Worm (Caenorhabditis elegans) whole organism, L1 larva: ENCODE data around the gene srv-24.
A peak's percentile ranks its signal among the peaks of the same experiment; 100 is the strongest.

ENCODE experiments used
- C34B4.2 ChIP-seq: sonication (generic microtip); optimal IDR thresholded peaks from 2 replicates; lab custom pipeline; 2017; ENCODE audit warnings: mild to moderate bottlenecking, missing genetic modification characterization, missing compliant biosample characterization
- blmp-1 ChIP-seq: fragments of 150-350 bp; optimal IDR thresholded peaks from 2 replicates; lab custom pipeline; 2014; ENCODE audit warnings: missing biosample characterization, missing genetic modification characterization
- ceh-63 ChIP-seq: fragments of 200-800 bp; sonication (Bioruptor generic); optimal IDR thresholded peaks from 2 replicates; lab custom pipeline; 2018; ENCODE audit warnings: mild to moderate bottlenecking, missing genetic modification characterization, missing compliant biosample characterization
- ceh-8 ChIP-seq: fragments of 200-800 bp; sonication (Bioruptor generic); optimal IDR thresholded peaks from 2 replicates; lab custom pipeline; 2018; ENCODE audit warnings: mild to moderate bottlenecking, missing genetic modification characterization, moderate library complexity, missing compliant biosample characterization
- ceh-82 ChIP-seq, 3 experiments: fragments of 150-350 bp in 1 of 3; sonication (generic microtip) in 2 of 3; optimal IDR thresholded peaks; 2 replicates each; lab custom pipeline; 2014 to 2017; ENCODE audit warnings: missing biosample characterization in 3 of 3, missing genetic modification characterization in 3 of 3
- ceh-90 ChIP-seq: sonication (generic microtip); optimal IDR thresholded peaks from 2 replicates; lab custom pipeline; 2016; ENCODE audit warnings: missing genetic modification characterization, missing compliant biosample characterization
- efl-1 ChIP-seq, 4 experiments: fragments of 150-350 bp; optimal IDR thresholded peaks in 3 of 4; peaks in 1 of 4; 1 replicate in 1 of 4; 2 replicates in 3 of 4; lab custom pipeline; 2014; ENCODE audit warnings: missing biosample characterization in 2 of 4, missing genetic modification characterization in 2 of 4, missing genetic modification reagents in 2 of 4
- egl-27 ChIP-seq, 2 experiments: fragments of 150-350 bp in 1 of 2; sonication (generic microtip); optimal IDR thresholded peaks; 3 replicates each; lab custom pipeline; 2017 to 2018; ENCODE audit warnings: missing biosample characterization in 2 of 2, missing genetic modification characterization in 2 of 2, missing genetic modification reagents in 2 of 2
- elt-2 ChIP-seq: sonication (generic microtip); optimal IDR thresholded peaks from 2 replicates; lab custom pipeline; 2016; ENCODE audit warnings: missing genetic modification characterization, mild to moderate bottlenecking, inconsistent platforms, missing compliant biosample characterization, missing genetic modification reagents
- elt-3 ChIP-seq, 6 experiments: fragments of 150-350 bp in 1 of 6; sonication (generic microtip); optimal IDR thresholded peaks; 2 replicates each; lab custom pipeline; 2017 to 2018; ENCODE audit warnings: missing biosample characterization in 6 of 6, missing genetic modification characterization in 6 of 6, inconsistent platforms in 1 of 6
- fkh-10 ChIP-seq: sonication (generic microtip); optimal IDR thresholded peaks from 2 replicates; lab custom pipeline; 2017; ENCODE audit warnings: missing biosample characterization, missing genetic modification reagents, missing genetic modification characterization
- fos-1 ChIP-seq: fragments of 150-350 bp; optimal IDR thresholded peaks from 2 replicates; lab custom pipeline; 2014; ENCODE audit warnings: missing biosample characterization, missing genetic modification characterization
- hlh-17 ChIP-seq: fragments of 200-800 bp; sonication (Bioruptor generic); optimal IDR thresholded peaks from 2 replicates; lab custom pipeline; 2018; ENCODE audit warnings: missing genetic modification characterization, mild to moderate bottlenecking, missing compliant biosample characterization, moderate library complexity, borderline replicate concordance
- hpl-2 ChIP-seq: fragments of 150-350 bp; optimal IDR thresholded peaks from 2 replicates; lab custom pipeline; 2014; ENCODE audit warnings: missing biosample characterization, missing genetic modification reagents, missing genetic modification characterization
- jun-1 ChIP-seq: fragments of 150-350 bp; optimal IDR thresholded peaks from 2 replicates; lab custom pipeline; 2014; ENCODE audit warnings: missing biosample characterization, missing genetic modification reagents, missing genetic modification characterization
- lin-35 ChIP-seq, 2 experiments: fragments of 150-350 bp; optimal IDR thresholded peaks; 2 replicates each; lab custom pipeline; 2014; ENCODE audit warnings: missing biosample characterization in 2 of 2, missing genetic modification characterization in 2 of 2, missing genetic modification reagents in 2 of 2
- lsy-2 ChIP-seq, 2 experiments: fragments of 150-350 bp; optimal IDR thresholded peaks; 2 replicates each; lab custom pipeline; 2014; ENCODE audit warnings: missing biosample characterization in 2 of 2, missing genetic modification characterization in 2 of 2
- mab-9 ChIP-seq: fragments of 200-800 bp; sonication (Bioruptor generic); IDR thresholded peaks from 2 replicates; pipeline ENCODE4 v1.3.6; 2022; ENCODE audit warnings: missing genetic modification reagents, missing genetic modification characterization, missing compliant biosample characterization
- mef-2 ChIP-seq: fragments of 150-350 bp; optimal IDR thresholded peaks from 2 replicates; lab custom pipeline; 2014; ENCODE audit warnings: missing biosample characterization, missing genetic modification characterization
- nhr-237 ChIP-seq: fragments of 150-350 bp; optimal IDR thresholded peaks from 2 replicates; lab custom pipeline; 2014; ENCODE audit warnings: missing biosample characterization, missing genetic modification characterization
- nhr-28 ChIP-seq: fragments of 150-350 bp; optimal IDR thresholded peaks from 2 replicates; lab custom pipeline; 2014; ENCODE audit warnings: missing biosample characterization, missing genetic modification characterization
- nhr-71 ChIP-seq: sonication (generic microtip); optimal IDR thresholded peaks from 2 replicates; lab custom pipeline; 2016; ENCODE audit warnings: mild to moderate bottlenecking, missing genetic modification characterization, moderate library complexity, missing compliant biosample characterization
- nhr-76 ChIP-seq: sonication (generic microtip); optimal IDR thresholded peaks from 2 replicates; lab custom pipeline; 2017; ENCODE audit warnings: missing biosample characterization, missing genetic modification characterization
- pax-3 ChIP-seq: fragments of 200-800 bp; sonication (Bioruptor generic); optimal IDR thresholded peaks from 2 replicates; lab custom pipeline; 2018; ENCODE audit warnings: mild to moderate bottlenecking, missing genetic modification characterization, moderate library complexity, missing compliant biosample characterization
- pqm-1 ChIP-seq: sonication (generic microtip); optimal IDR thresholded peaks from 3 replicates; lab custom pipeline; 2017; ENCODE audit warnings: missing biosample characterization, missing genetic modification characterization
- rnt-1 ChIP-seq: sonication (generic microtip); optimal IDR thresholded peaks from 2 replicates; lab custom pipeline; 2016; ENCODE audit warnings: mild to moderate bottlenecking, missing genetic modification characterization, moderate library complexity, missing compliant biosample characterization
- sptf-1 ChIP-seq: fragments of 150-350 bp; optimal IDR thresholded peaks from 2 replicates; lab custom pipeline; 2014; ENCODE audit warnings: missing biosample characterization, missing genetic modification characterization
- tlp-1 ChIP-seq: fragments of 150-350 bp; optimal IDR thresholded peaks from 2 replicates; lab custom pipeline; 2014; ENCODE audit warnings: missing biosample characterization, missing genetic modification characterization
- unc-130 ChIP-seq: fragments of 150-350 bp; optimal IDR thresholded peaks from 2 replicates; lab custom pipeline; 2017; ENCODE audit warnings: missing biosample characterization, missing genetic modification characterization, inconsistent platforms
- xbp-1 ChIP-seq: sonication (generic microtip); optimal IDR thresholded peaks from 2 replicates; lab custom pipeline; 2016; ENCODE audit warnings: missing genetic modification characterization, missing compliant biosample characterization
- zag-1 ChIP-seq: fragments of 150-350 bp; optimal IDR thresholded peaks from 2 replicates; lab custom pipeline; 2014; ENCODE audit warnings: missing biosample characterization, missing genetic modification characterization
- ztf-11 ChIP-seq, 2 experiments: sonication (generic microtip); optimal IDR thresholded peaks; 2 replicates each; lab custom pipeline; 2016 to 2017; ENCODE audit warnings: missing genetic modification characterization in 2 of 2, missing biosample characterization in 1 of 2, missing compliant biosample characterization in 1 of 2

The srv-24 gene

ce11 chrIV:6275671-6276209 lies 14.9 kb downstream of the srv-24 start, which contains the start of the genes aat-4 and T13A10.1:
TSS of gene aat-4 (minus strand) at chrIV:6275721.
TSS of gene T13A10.1 (plus strand) at chrIV:6276081.
- no peak for TF ChIP-seq C34B4.2
- peak; percentile 55 for TF ChIP-seq elt-2
- no peak for TF ChIP-seq hlh-17 (GFP tag; lab: Kevin White, UChicago)
- peak; percentile 39 for TF ChIP-seq tlp-1 (tag; lab: Kevin White, UChicago)
- peak; percentile 65 for TF ChIP-seq pqm-1 (tag; lab: Kevin White, UChicago)
- TF ChIP-seq ceh-8 (GFP tag; lab: Kevin White, UChicago), result no peak
- no peak for TF ChIP-seq ceh-90 (tag; lab: Kevin White, UChicago)
- no peak for TF ChIP-seq elt-3 (tag; optimal IDR thresholded peaks at IDR 0.05; lab: Kevin White, UChicago)

- TF ChIP-seq zag-1 (tag; lab: Kevin White, UChicago) (no peak), unc-130 (no peak), fkh-10 (GFP tag; lab: Kevin White, UChicago) (no peak), ceh-82 (tag; optimal IDR thresholded peaks at IDR 0.05; lab: Kevin White, UChicago) (no peak)
Observed at ce11 chrIV:6271923-6272322, 18.7 kb downstream of the srv-24 start, which contains the start of gene srv-31. TSS of gene srv-31 (minus strand) at chrIV:6272023.

ce11 chrIV:6269346-6269745 lies 21.3 kb downstream of the srv-24 start, which contains the start of gene srv-30:
TSS of gene srv-30 (minus strand) at chrIV:6269446.
- TF ChIP-seq mef-2 (tag; lab: Kevin White, UChicago), result no peak
- TF ChIP-seq jun-1, result no peak

- no peak for TF ChIP-seq blmp-1
- TF ChIP-seq pax-3 (tag; lab: Kevin White, UChicago), result no peak
- TF ChIP-seq mab-9 (GFP tag; lab: Robert Waterston, UW), result no peak
- no peak for TF ChIP-seq nhr-76 (tag; lab: Kevin White, UChicago)
- TF ChIP-seq efl-1 (optimal IDR thresholded peaks at IDR 0.05; lab: Kevin White, UChicago), result no peak
- no peak for TF ChIP-seq efl-1 (GFP tag; optimal IDR thresholded peaks at IDR 0.05 in 1 of 2; lab: Kevin White, UChicago)
- TF ChIP-seq lsy-2 (tag; optimal IDR thresholded peaks at IDR 0.05; lab: Kevin White, UChicago), result no peak
- no peak for TF ChIP-seq ceh-63 (GFP tag; lab: Kevin White, UChicago)
Observed at ce11 chrIV:6266499-6266898, 24.1 kb downstream of the srv-24 start, which contains the start of gene srv-29. TSS of gene srv-29 (minus strand) at chrIV:6266599.

ce11 chrIV:6263244-6263643 lies 27.4 kb downstream of the srv-24 start, which contains the start of gene srv-28:
TSS of gene srv-28 (minus strand) at chrIV:6263344.
- TF ChIP-seq rnt-1 (tag; lab: Kevin White, UChicago), result no peak
- TF ChIP-seq efl-1 (optimal IDR thresholded peaks at IDR 0.05; lab: Kevin White, UChicago), result no peak
- TF ChIP-seq efl-1 (GFP tag; optimal IDR thresholded peaks at IDR 0.05 in 1 of 2; lab: Kevin White, UChicago), result peak in 1 of 2 experiments; percentile 2
- TF ChIP-seq ztf-11 (tag; optimal IDR thresholded peaks at IDR 0.05; lab: Kevin White, UChicago), result no peak
- no peak for TF ChIP-seq nhr-71 (tag; lab: Kevin White, UChicago)
- no peak for TF ChIP-seq xbp-1 (tag; lab: Kevin White, UChicago)

ce11 chrIV:6259732-6260131 lies 30.9 kb downstream of the srv-24 start, which contains the start of gene nlp-16:
TSS of gene nlp-16 (minus strand) at chrIV:6259832.
- TF ChIP-seq egl-27 (tag; optimal IDR thresholded peaks at IDR 0.05; lab: Kevin White, UChicago) (no peak), ceh-8 (GFP tag; lab: Kevin White, UChicago) (no peak), elt-2 (no peak), hpl-2 (no peak), mab-9 (GFP tag; lab: Robert Waterston, UW) (no peak), nhr-28 (tag; lab: Kevin White, UChicago) (no peak), sptf-1 (tag; lab: Kevin White, UChicago) (no peak), lsy-2 (tag; optimal IDR thresholded peaks at IDR 0.05; lab: Kevin White, UChicago) (no peak), fos-1 (tag; lab: Kevin White, UChicago) (no peak), zag-1 (tag; lab: Kevin White, UChicago) (no peak), ceh-90 (tag; lab: Kevin White, UChicago) (no peak), unc-130 (no peak), lin-35 (GFP tag; optimal IDR thresholded peaks at IDR 0.05; lab: Kevin White, UChicago) (no peak), nhr-237 (tag; lab: Kevin White, UChicago) (no peak), nhr-76 (tag; lab: Kevin White, UChicago) (no peak)
